Worm (Caenorhabditis elegans) whole organism, mixed stage, embryonic: Measurements from ENCODE around the gene F09F9.3.

Experiments used
- bed-3 ChIP-seq: fragments of 200-800 bp; sonication (Bioruptor generic); optimal IDR thresholded peaks from 3 replicates; lab custom pipeline; 2018; ENCODE audit warnings: mild to moderate bottlenecking, missing genetic modification characterization, moderate library complexity, missing compliant biosample characterization
- ceh-39 ChIP-seq: fragments of 150-350 bp; optimal IDR thresholded peaks from 2 replicates; lab custom pipeline; 2014; ENCODE audit warnings: missing biosample characterization, missing genetic modification characterization
- ces-1 ChIP-seq: fragments of 150-350 bp; optimal IDR thresholded peaks from 2 replicates; lab custom pipeline; 2014; ENCODE audit warnings: missing biosample characterization, missing genetic modification reagents, missing genetic modification characterization
- drap-1 ChIP-seq: fragments of 200-800 bp; sonication (Bioruptor generic); optimal IDR thresholded peaks from 3 replicates; lab custom pipeline; 2018; ENCODE audit warnings: mild to moderate bottlenecking, missing genetic modification characterization, missing compliant biosample characterization
- ham-2 ChIP-seq: fragments of 200-800 bp; sonication (Bioruptor generic); optimal IDR thresholded peaks from 2 replicates; lab custom pipeline; 2018; ENCODE audit warnings: mild to moderate bottlenecking, missing genetic modification characterization, missing compliant biosample characterization
- hlh-1 ChIP-seq: fragments of 150-350 bp; optimal IDR thresholded peaks from 2 replicates; lab custom pipeline; 2014; ENCODE audit warnings: missing biosample characterization, missing genetic modification reagents, missing genetic modification characterization
- lin-13 ChIP-seq: fragments of 150-350 bp; optimal IDR thresholded peaks from 2 replicates; lab custom pipeline; 2014; ENCODE audit warnings: missing biosample characterization, missing genetic modification characterization
- mep-1 ChIP-seq: fragments of 150-350 bp; optimal IDR thresholded peaks from 2 replicates; lab custom pipeline; 2017; ENCODE audit warnings: missing biosample characterization, missing genetic modification reagents, missing genetic modification characterization, inconsistent platforms
- mls-2 ChIP-seq: sonication (generic microtip); optimal IDR thresholded peaks from 2 replicates; lab custom pipeline; 2016; ENCODE audit warnings: mild to moderate bottlenecking, missing genetic modification characterization, moderate library complexity, missing compliant biosample characterization
- nhr-12 ChIP-seq: fragments of 150-350 bp; optimal IDR thresholded peaks from 2 replicates; lab custom pipeline; 2014; ENCODE audit warnings: missing biosample characterization, missing genetic modification characterization
- nhr-76 ChIP-seq: sonication (generic microtip); optimal IDR thresholded peaks from 2 replicates; lab custom pipeline; 2017; ENCODE audit warnings: missing biosample characterization, missing genetic modification characterization
- sem-2 ChIP-seq: fragments of 200-800 bp; sonication (Bioruptor generic); optimal IDR thresholded peaks from 2 replicates; lab custom pipeline; 2018; ENCODE audit warnings: mild to moderate bottlenecking, missing genetic modification characterization, missing compliant biosample characterization
- snpc-4 ChIP-seq: fragments of 150-350 bp; optimal IDR thresholded peaks from 2 replicates; lab custom pipeline; 2014; ENCODE audit warnings: missing biosample characterization, missing genetic modification characterization
- tbx-8 ChIP-seq: fragments of 200-800 bp; sonication (Bioruptor generic); optimal IDR thresholded peaks from 2 replicates; lab custom pipeline; 2018; ENCODE audit warnings: mild to moderate bottlenecking, missing genetic modification characterization, moderate library complexity, missing compliant biosample characterization
- unc-120 ChIP-seq: sonication (generic microtip); optimal IDR thresholded peaks from 2 replicates; lab custom pipeline; 2017; ENCODE audit warnings: missing genetic modification characterization, missing compliant biosample characterization; ENCODE audit not compliant: poor library complexity, severe bottlenecking
- unc-39 ChIP-seq: fragments of 150-350 bp; optimal IDR thresholded peaks from 2 replicates; lab custom pipeline; 2014; ENCODE audit warnings: missing biosample characterization, missing genetic modification characterization
- unc-62 ChIP-seq: fragments of 150-350 bp; optimal IDR thresholded peaks from 2 replicates; lab custom pipeline; 2014; ENCODE audit warnings: missing biosample characterization, missing genetic modification reagents, missing genetic modification characterization
- ztf-11 ChIP-seq: fragments of 150-350 bp; optimal IDR thresholded peaks from 2 replicates; lab custom pipeline; 2014; ENCODE audit warnings: missing biosample characterization, missing genetic modification characterization

Gene F09F9.3

DNA sequence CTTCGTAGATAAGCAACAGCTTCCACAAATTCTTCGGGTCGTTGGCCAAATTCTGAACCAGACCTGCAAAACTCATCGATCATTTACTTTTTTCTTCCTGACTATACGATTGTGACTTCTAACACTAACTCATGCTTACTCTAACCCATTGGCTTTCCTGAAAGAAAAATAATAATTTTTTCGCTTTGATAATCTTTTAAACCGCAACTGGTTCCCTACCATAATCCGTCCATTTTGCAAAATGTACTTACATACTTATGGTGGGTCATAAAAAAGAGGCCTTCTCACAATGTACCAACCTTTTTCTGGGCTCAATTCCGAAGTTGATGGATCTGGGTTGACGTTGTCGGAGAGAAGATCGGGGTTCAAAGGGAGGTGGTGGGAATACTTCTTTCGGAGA is 25.9 kb downstream of the F09F9.3 start:
- no peak for TF ChIP-seq ces-1 (GFP tag; lab: Kevin White, UChicago)
- no peak for TF ChIP-seq lin-13 (tag; lab: Kevin White, UChicago)
- no peak for TF ChIP-seq ceh-39 (tag; lab: Kevin White, UChicago)

DNA sequence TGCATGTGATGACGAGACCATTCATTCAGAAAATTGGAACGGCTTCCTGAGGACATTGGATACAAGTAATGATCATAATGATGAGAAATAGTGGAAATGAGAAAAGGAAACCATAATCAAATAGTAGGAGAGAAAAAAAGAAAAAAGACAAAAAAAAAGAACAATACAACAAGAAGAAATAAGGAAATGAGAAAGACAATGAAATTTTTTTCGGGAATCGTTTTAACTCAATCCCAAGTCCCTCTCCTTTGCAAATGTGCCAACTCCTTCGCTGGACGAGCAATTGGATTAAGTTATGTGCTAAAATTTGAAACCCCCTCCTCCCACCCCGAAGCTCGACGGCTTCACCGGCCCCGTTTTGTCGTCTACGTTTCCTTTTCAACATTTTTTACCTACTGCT is 31.9 kb downstream of the F09F9.3 start:
- TF ChIP-seq mep-1 (tag; lab: Kevin White, UChicago) (no peak), ces-1 (GFP tag; lab: Kevin White, UChicago) (peak; percentile 83)

DNA sequence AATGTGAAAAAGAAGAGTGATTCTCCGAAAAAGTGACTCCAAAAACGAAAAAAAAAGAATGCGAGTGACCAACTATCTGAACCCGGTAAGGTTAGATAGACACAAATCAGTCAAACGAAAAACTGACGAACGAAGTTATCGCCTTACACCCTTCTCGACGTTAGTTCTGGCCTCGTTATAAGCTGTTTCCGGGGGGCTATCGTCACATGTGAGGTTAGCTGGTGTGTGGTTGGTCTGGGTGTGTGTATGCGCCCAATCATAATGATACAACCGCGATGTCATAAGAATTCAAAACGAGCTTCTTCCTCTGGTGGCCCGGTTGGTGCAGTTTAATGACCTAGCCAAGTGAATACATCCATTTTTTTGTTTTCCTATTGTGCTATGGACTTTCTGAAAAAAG is 35.3 kb downstream of the F09F9.3 start:
- TF ChIP-seq sem-2 (GFP tag; lab: Kevin White, UChicago) (no peak), mls-2 (tag; lab: Kevin White, UChicago) (no peak), snpc-4 (tag; lab: Kevin White, UChicago) (no peak), drap-1 (no peak), tbx-8 (GFP tag; lab: Kevin White, UChicago) (no peak), lin-13 (tag; lab: Kevin White, UChicago) (no peak), unc-39 (no peak), bed-3 (GFP tag; lab: Kevin White, UChicago) (no peak), unc-62 (GFP tag; lab: Kevin White, UChicago) (no peak)

DNA sequence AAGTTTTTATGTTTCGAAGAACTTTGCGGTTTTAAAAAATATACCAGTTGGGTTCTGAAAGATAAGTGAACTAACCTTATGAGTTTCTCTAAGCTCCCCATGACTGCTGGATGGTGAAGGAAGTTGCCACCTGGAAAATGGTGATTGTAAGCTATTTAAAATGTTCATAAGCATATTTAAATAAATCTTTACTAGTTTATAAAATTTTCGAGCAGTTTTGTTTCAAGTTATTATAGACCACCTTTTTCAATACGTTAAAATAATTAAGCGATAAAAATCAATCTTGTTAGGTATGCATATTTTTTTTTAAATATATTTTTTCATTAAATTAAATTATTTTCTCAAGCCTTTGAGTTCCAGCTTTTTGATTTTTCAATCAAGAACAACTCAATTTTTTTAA is 41.6 kb downstream of the F09F9.3 start, which contains the start of gene T06F4.1:
TSS of gene T06F4.1 (minus strand) at position 101 of the 400 bp plus-strand sequence.
- TF ChIP-seq ztf-11 (tag; lab: Kevin White, UChicago) (no peak), snpc-4 (tag; lab: Kevin White, UChicago) (no peak), sem-2 (GFP tag; lab: Kevin White, UChicago) (no peak), nhr-76 (tag; lab: Kevin White, UChicago) (no peak), nhr-12 (no peak), unc-120 (no peak), unc-39 (no peak)

DNA sequence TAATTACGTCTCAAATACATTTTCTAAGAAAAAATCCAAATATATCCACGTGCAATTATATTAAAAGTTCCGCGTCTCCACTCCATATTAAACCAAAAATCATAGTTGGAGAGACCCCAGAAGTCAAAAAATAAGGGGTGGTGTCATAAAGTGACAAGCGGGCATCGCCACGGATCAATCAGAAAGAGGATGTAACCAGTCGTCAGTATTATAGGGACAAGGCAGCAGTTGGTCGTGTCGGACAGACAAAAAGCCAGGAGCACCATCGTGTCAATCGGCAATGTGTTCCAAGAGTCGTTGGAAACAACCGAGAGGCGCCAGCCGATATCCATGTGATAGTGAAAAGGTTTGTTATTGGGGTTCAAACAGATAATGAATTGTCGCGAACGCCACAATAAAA is 44.9 kb downstream of the F09F9.3 start:
- peak; percentile 52 for TF ChIP-seq unc-62 (GFP tag; lab: Kevin White, UChicago)
- no peak for TF ChIP-seq ceh-39 (tag; lab: Kevin White, UChicago)
- peak; percentile 58 for TF ChIP-seq hlh-1 (tag; lab: Kevin White, UChicago)

DNA sequence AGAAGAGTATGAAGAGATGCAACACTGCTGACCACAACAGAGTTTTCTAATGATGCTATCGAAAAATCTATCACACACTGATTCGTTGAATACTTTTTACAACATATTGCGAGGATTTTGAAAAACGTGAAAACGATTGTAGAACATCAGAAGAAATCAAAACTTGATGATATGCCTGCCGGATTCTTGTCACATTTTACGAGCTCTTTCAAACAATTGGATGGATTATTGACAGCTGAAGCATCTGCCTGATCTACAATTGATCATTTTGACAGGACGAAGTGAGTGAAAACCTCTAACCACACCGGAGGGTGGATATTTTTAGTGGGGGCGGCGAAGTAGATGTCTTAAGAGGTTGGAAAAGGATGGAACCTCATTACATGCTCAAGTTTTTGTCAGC is 48.3 kb downstream of the F09F9.3 start:
- TF ChIP-seq nhr-76 (tag; lab: Kevin White, UChicago): no peak
- no peak for TF ChIP-seq ham-2 (GFP tag; lab: Kevin White, UChicago)
- TF ChIP-seq unc-62 (GFP tag; lab: Kevin White, UChicago): peak; percentile 92
